Fruit fly (Drosophila melanogaster) whole organism, prepupa: ENCODE results near the gene CG14777.

ENCODE experiments used
- CG10631 ChIP-seq: fragments of 200-800 bp; sonication (Bioruptor generic); optimal IDR thresholded peaks from 2 replicates; lab custom pipeline; 2016; ENCODE audit warnings: missing biosample characterization, missing genetic modification characterization
- CG10669 ChIP-seq: fragments of 200-800 bp; sonication (Bioruptor generic); optimal IDR thresholded peaks from 3 replicates; lab custom pipeline; 2018; ENCODE audit warnings: missing biosample characterization, mild to moderate bottlenecking, missing genetic modification characterization, moderate library complexity
- CG11294 ChIP-seq: fragments of 200-800 bp; sonication (Bioruptor generic); IDR thresholded peaks from 2 replicates; pipeline ENCODE4 v1.3.6; 2022; ENCODE audit warnings: missing biosample characterization, missing genetic modification characterization
- CG11902 ChIP-seq: fragments of 200-800 bp; sonication (Bioruptor generic); optimal IDR thresholded peaks from 3 replicates; lab custom pipeline; 2016; ENCODE audit warnings: missing biosample characterization, missing genetic modification characterization
- CG15336 ChIP-seq: fragments of 200-800 bp; sonication (Bioruptor generic); IDR thresholded peaks from 2 replicates; pipeline ENCODE4 v1.3.6; 2022; ENCODE audit warnings: missing biosample characterization, missing genetic modification characterization
- CG31627 ChIP-seq: fragments of 200-800 bp; sonication (Bioruptor generic); optimal IDR thresholded peaks from 3 replicates; lab custom pipeline; 2016; ENCODE audit warnings: missing biosample characterization, missing genetic modification characterization
- CG32006 ChIP-seq: fragments of 200-800 bp; sonication (Bioruptor generic); optimal IDR thresholded peaks from 3 replicates; lab custom pipeline; 2017; ENCODE audit warnings: missing biosample characterization, mild to moderate bottlenecking, missing genetic modification characterization
- CG4318 ChIP-seq: fragments of 200-800 bp; sonication (Bioruptor generic); optimal IDR thresholded peaks from 3 replicates; lab custom pipeline; 2017; ENCODE audit warnings: missing biosample characterization, mild to moderate bottlenecking, missing genetic modification characterization
- CG6276 ChIP-seq: fragments of 200-800 bp; sonication (Bioruptor generic); optimal IDR thresholded peaks from 2 replicates; lab custom pipeline; 2017; ENCODE audit warnings: missing biosample characterization, mild to moderate bottlenecking, missing genetic modification characterization
- CG6808 ChIP-seq: fragments of 200-800 bp; sonication (Bioruptor generic); optimal IDR thresholded peaks from 3 replicates; lab custom pipeline; 2017; ENCODE audit warnings: missing biosample characterization, missing genetic modification characterization, mild to moderate bottlenecking, moderate library complexity, missing genetic modification reagents
- CG7368 ChIP-seq: fragments of 200-800 bp; sonication (Bioruptor generic); optimal IDR thresholded peaks from 3 replicates; lab custom pipeline; 2016; ENCODE audit warnings: missing biosample characterization, missing genetic modification characterization
- CG8119 ChIP-seq: fragments of 200-800 bp; sonication (Bioruptor generic); IDR thresholded peaks from 3 replicates; pipeline ENCODE4 v1.3.6; 2022; ENCODE audit warnings: missing biosample characterization, missing genetic modification characterization
- CG9139 ChIP-seq: fragments of 200-800 bp; sonication (Bioruptor generic); optimal IDR thresholded peaks from 3 replicates; lab custom pipeline; 2017; ENCODE audit warnings: missing biosample characterization, mild to moderate bottlenecking, missing genetic modification characterization
- Eip75B ChIP-seq: fragments of 200-800 bp; sonication (Bioruptor generic); optimal IDR thresholded peaks from 3 replicates; lab custom pipeline; 2016; ENCODE audit warnings: missing biosample characterization, missing genetic modification characterization
- Eip78C ChIP-seq: fragments of 200-800 bp; sonication (Bioruptor generic); peaks from one replicate; lab custom pipeline; 2016; ENCODE audit warnings: missing biosample characterization, missing genetic modification characterization
- Eip93F ChIP-seq: fragments of 200-800 bp; sonication (Bioruptor generic); optimal IDR thresholded peaks from 2 replicates; lab custom pipeline; 2016; ENCODE audit warnings: missing biosample characterization, mild to moderate bottlenecking, missing genetic modification characterization
- Ets21C ChIP-seq: fragments of 200-800 bp; sonication (Bioruptor generic); optimal IDR thresholded peaks from 3 replicates; lab custom pipeline; 2016; ENCODE audit warnings: missing biosample characterization, missing genetic modification characterization
- Hr38 ChIP-seq: sonication (Bioruptor generic); optimal IDR thresholded peaks from 2 replicates; lab custom pipeline; 2016; ENCODE audit warnings: missing biosample characterization, missing genetic modification characterization
- Hr39 ChIP-seq: fragments of 200-800 bp; sonication (Bioruptor generic); optimal IDR thresholded peaks from 2 replicates; lab custom pipeline; 2016; ENCODE audit warnings: missing biosample characterization, missing genetic modification characterization
- Hr4 ChIP-seq: fragments of 200-800 bp; sonication (Bioruptor generic); optimal IDR thresholded peaks from 3 replicates; lab custom pipeline; 2016; ENCODE audit warnings: missing biosample characterization, missing genetic modification characterization
- Lpt ChIP-seq: fragments of 200-800 bp; sonication (Bioruptor generic); optimal IDR thresholded peaks from 3 replicates; lab custom pipeline; 2016; ENCODE audit warnings: missing biosample characterization, missing genetic modification characterization
- Met ChIP-seq: fragments of 200-800 bp; sonication (Bioruptor generic); optimal IDR thresholded peaks from 3 replicates; lab custom pipeline; 2016; ENCODE audit warnings: missing biosample characterization, missing genetic modification characterization
- OdsH ChIP-seq: fragments of 200-800 bp; sonication (Bioruptor generic); optimal IDR thresholded peaks from 3 replicates; lab custom pipeline; 2016; ENCODE audit warnings: missing biosample characterization, missing genetic modification characterization
- achi ChIP-seq: fragments of 200-800 bp; sonication (Bioruptor generic); optimal IDR thresholded peaks from 3 replicates; lab custom pipeline; 2016; ENCODE audit warnings: missing biosample characterization, missing genetic modification characterization
- acj6 ChIP-seq: fragments of 200-800 bp; sonication (Bioruptor generic); optimal IDR thresholded peaks from 3 replicates; lab custom pipeline; 2016; ENCODE audit warnings: missing biosample characterization, missing genetic modification characterization
- cyc ChIP-seq: fragments of 200-800 bp; sonication (Bioruptor generic); optimal IDR thresholded peaks from 3 replicates; lab custom pipeline; 2016; ENCODE audit warnings: missing biosample characterization, missing genetic modification characterization
- dsx ChIP-seq: fragments of 200-800 bp; optimal IDR thresholded peaks from 3 replicates; lab custom pipeline; 2019; ENCODE audit warnings: missing biosample characterization, mild to moderate bottlenecking, missing genetic modification characterization, moderate library complexity; ENCODE audit not compliant: poor library complexity, severe bottlenecking
- eg ChIP-seq: fragments of 200-800 bp; sonication (Bioruptor generic); IDR thresholded peaks from 3 replicates; pipeline ENCODE4 v1.3.6; 2022; ENCODE audit warnings: missing biosample characterization, missing genetic modification characterization
- esn ChIP-seq: fragments of 200-800 bp; sonication (Bioruptor generic); optimal IDR thresholded peaks from 2 replicates; lab custom pipeline; 2016; ENCODE audit warnings: missing biosample characterization, mild to moderate bottlenecking, missing genetic modification characterization, moderate library complexity
- fd59A ChIP-seq: fragments of 200-800 bp; sonication (Bioruptor generic); optimal IDR thresholded peaks from 2 replicates; lab custom pipeline; 2017; ENCODE audit warnings: missing biosample characterization, mild to moderate bottlenecking, missing genetic modification characterization, missing genetic modification reagents
- lz ChIP-seq: fragments of 200-800 bp; sonication (Bioruptor generic); optimal IDR thresholded peaks from 3 replicates; lab custom pipeline; 2016; ENCODE audit warnings: missing biosample characterization, missing genetic modification characterization
- net ChIP-seq: fragments of 200-800 bp; sonication (Bioruptor generic); optimal IDR thresholded peaks from 3 replicates; lab custom pipeline; 2016; ENCODE audit warnings: missing biosample characterization, missing genetic modification characterization
- pdm3 ChIP-seq: fragments of 200-800 bp; sonication (Bioruptor generic); optimal IDR thresholded peaks from 3 replicates; lab custom pipeline; 2016; ENCODE audit warnings: missing biosample characterization, missing genetic modification characterization
- salr ChIP-seq, 2 experiments: fragments of 200-800 bp; sonication (Bioruptor generic); optimal IDR thresholded peaks; 3 replicates each; lab custom pipeline; 2016 to 2018; ENCODE audit warnings: missing biosample characterization in 2 of 2, missing genetic modification characterization in 2 of 2, mild to moderate bottlenecking in 1 of 2
- spab ChIP-seq: fragments of 200-800 bp; sonication (Bioruptor generic); optimal IDR thresholded peaks from 2 replicates; lab custom pipeline; 2017; ENCODE audit warnings: missing biosample characterization, mild to moderate bottlenecking, missing genetic modification characterization, missing genetic modification reagents
- ss ChIP-seq, 2 experiments: fragments of 200-800 bp; sonication (Bioruptor generic); optimal IDR thresholded peaks; 2 replicates in 1 of 2; 3 replicates in 1 of 2; lab custom pipeline; 2017 to 2018; ENCODE audit warnings: mild to moderate bottlenecking in 2 of 2, missing biosample characterization in 2 of 2, missing genetic modification characterization in 2 of 2, moderate library complexity in 1 of 2

Gene CG14777

DNA sequence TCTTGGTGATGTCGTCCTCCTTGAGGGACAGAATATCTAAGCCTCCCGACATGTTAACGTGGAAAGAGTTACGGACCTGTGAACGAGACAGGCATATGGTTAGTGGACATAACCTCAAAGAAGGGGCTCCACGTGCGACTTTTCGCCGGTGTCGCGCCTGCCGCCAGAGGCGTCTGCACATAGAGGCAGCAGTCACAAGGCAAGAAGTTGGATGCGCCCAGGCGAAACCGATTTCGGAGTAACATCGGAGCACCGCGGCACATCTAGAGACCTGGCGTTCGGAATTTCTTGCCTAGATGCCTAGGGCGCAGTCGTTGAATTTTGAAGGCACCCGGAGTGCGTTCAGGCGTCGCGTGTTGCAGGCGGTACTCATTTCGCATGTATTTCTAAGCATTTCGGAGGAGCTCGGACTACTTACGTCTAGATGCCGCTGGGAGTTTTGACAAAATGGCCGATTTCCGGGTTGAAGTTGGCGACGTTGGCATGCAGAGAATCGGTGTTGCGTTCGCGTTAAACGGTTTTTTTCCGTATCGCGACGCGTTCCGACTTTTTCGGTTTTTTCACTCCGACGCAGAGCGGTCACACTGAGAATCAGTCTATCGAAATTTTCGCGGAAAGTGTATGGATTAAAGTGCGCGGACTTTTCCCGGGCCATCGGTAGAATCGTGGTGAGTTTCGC lies 17.0 kb downstream of the CG14777 start, which contains the start of the genes sta and inc (continued):
- peak; percentile 70 to 76 for TF ChIP-seq ss (GFP tag; optimal IDR thresholded peaks at IDR 0.05; lab: Kevin White, UChicago)
- no peak for TF ChIP-seq CG11902 (GFP tag; lab: Kevin White, UChicago)
- TF ChIP-seq dsx (GFP tag; lab: Kevin White, UChicago): peak; percentile 38
- TF ChIP-seq CG4318 (GFP tag; lab: Kevin White, UChicago): no peak
- TF ChIP-seq CG8119 (GFP tag; lab: Robert Waterston, UW): peak; percentile 31; the same call in 1 of the 3 replicates
- TF ChIP-seq Eip93F: no peak
- TF ChIP-seq CG9139: peak; percentile 61
- no peak for TF ChIP-seq Lpt (GFP tag; lab: Kevin White, UChicago)
- TF ChIP-seq acj6 (GFP tag; lab: Kevin White, UChicago): peak; percentile 12
- TF ChIP-seq Hr38 (GFP tag; lab: Kevin White, UChicago): no peak
- peak; percentile 11 for TF ChIP-seq fd59A (GFP tag; lab: Kevin White, UChicago)
- peak in 1 of 2 experiments; percentile 37 for TF ChIP-seq salr (GFP tag; optimal IDR thresholded peaks at IDR 0.05; lab: Kevin White, UChicago)
- peak; percentile 51 for TF ChIP-seq Eip75B (GFP tag; lab: Kevin White, UChicago)
- no peak for TF ChIP-seq CG32006 (GFP tag; lab: Kevin White, UChicago)
- peak; percentile 66 for TF ChIP-seq esn (GFP tag; lab: Kevin White, UChicago)
- TF ChIP-seq CG10631 (GFP tag; lab: Kevin White, UChicago): no peak
- peak; percentile 25 for TF ChIP-seq CG31627 (GFP tag; lab: Kevin White, UChicago)
- TF ChIP-seq CG15336 (GFP tag; lab: Robert Waterston, UW): peak; percentile 14; the same call in 1 of the 2 replicates
- peak; percentile 10 for TF ChIP-seq spab (GFP tag; lab: Kevin White, UChicago)
- no peak for TF ChIP-seq CG11294 (GFP tag; lab: Robert Waterston, UW)
- peak; percentile 12 for TF ChIP-seq Ets21C (GFP tag; lab: Kevin White, UChicago)
- peak; percentile 57; the same call in 2 of the 3 replicates for TF ChIP-seq eg (GFP tag; lab: Robert Waterston, UW)
- peak; percentile 43 for TF ChIP-seq lz (GFP tag; lab: Kevin White, UChicago)
- TF ChIP-seq CG6808 (GFP tag; lab: Kevin White, UChicago): peak; percentile 42
- peak; percentile 58 for TF ChIP-seq cyc (GFP tag; lab: Kevin White, UChicago)
- peak; percentile 31 for TF ChIP-seq Hr39 (GFP tag; lab: Kevin White, UChicago)

DNA sequence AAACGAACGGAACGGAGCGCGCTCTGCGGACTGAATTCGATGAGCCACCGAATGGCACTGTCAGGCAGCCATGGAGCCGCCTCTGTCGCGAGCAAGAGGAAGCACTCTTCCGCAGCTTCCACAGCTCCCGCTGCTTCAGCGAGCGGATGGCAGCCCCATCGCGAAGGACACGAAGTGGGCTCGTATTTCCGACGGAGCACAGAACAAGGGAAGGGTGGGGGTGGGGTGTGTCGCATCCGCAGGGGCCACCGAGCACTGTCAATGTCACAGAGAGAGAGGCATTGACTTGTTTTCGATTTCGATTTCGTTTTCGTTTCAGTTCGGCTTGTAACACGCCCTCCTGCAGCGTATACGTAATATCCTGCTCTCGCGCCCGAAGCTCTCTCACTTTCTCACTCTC lies 41.8 kb downstream of the CG14777 start, which contains the start of gene Nmdar2:
TSS of gene Nmdar2 (minus strand) at position 59 of the 400 bp plus-strand sequence.
- TF ChIP-seq OdsH (GFP tag; lab: Kevin White, UChicago) (no peak), Ets21C (GFP tag; lab: Kevin White, UChicago) (no peak), Hr38 (GFP tag; lab: Kevin White, UChicago) (no peak), Met (no peak), CG10669 (GFP tag; lab: Kevin White, UChicago) (no peak), Eip78C (no peak), Eip75B (GFP tag; lab: Kevin White, UChicago) (no peak), CG6276 (no peak), Eip93F (no peak), CG9139 (no peak), achi (GFP tag; lab: Kevin White, UChicago) (no peak)

DNA sequence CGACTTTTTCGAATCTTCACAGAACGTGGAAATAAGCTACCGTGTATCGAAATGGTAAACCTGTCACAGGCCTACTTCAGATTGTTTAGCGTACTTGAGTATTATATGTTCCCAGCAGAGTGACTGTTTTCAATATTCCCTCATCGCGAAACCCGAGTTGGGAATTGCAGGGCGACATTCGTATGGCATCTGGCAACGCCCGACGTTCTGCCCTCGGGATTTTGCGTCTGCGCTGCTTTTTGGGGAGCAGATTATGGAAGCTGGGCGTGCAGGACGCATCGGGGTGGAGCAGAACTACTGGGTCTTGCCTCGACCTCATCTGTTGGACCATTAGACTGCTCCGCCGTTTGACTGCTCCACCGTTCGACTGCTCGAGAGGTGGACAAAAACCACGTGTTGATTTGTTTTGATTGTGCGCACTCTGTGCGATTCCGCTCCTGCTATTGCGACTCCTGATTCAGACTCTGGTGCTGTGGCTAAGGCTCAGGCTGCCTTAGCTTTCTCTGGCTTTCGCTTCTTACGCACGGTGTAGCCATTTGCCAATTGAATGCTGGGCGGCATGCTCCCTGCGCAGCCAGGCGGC lies 42.4 kb downstream of the CG14777 start:
- TF ChIP-seq CG7368: no peak
- no peak for TF ChIP-seq net (GFP tag; lab: Kevin White, UChicago)
- no peak for TF ChIP-seq Eip78C
- TF ChIP-seq pdm3 (GFP tag; lab: Kevin White, UChicago): no peak
- no peak for TF ChIP-seq Hr4 (GFP tag; lab: Kevin White, UChicago)
- TF ChIP-seq, all 60 proteins: peak for 0
